Fruit fly (Drosophila melanogaster) Kc167 (cell line): Measurements from ENCODE around the gene CG31199.

Experiments used
- Myc ChIP-seq: fragments of >200 bp; optimal IDR thresholded peaks from 2 replicates; lab custom pipeline; 2017; ENCODE audit warnings: missing external identifiers
- Sin3A ChIP-seq: fragments of >200 bp; optimal IDR thresholded peaks from 2 replicates; lab custom pipeline; 2018; ENCODE audit warnings: missing external identifiers
- h ChIP-seq: fragments of >200 bp; optimal IDR thresholded peaks from 3 replicates; lab custom pipeline; 2018; ENCODE audit warnings: missing external identifiers
- insv ChIP-seq: fragments of >200 bp; optimal IDR thresholded peaks from 3 replicates; lab custom pipeline; 2018; ENCODE audit warnings: missing external identifiers
- psq ChIP-seq: fragments of >200 bp; optimal IDR thresholded peaks from 2 replicates; lab custom pipeline; 2017; ENCODE audit warnings: missing external identifiers
- ttk ChIP-seq: sonication (Bioruptor generic); optimal IDR thresholded peaks from 2 replicates; lab custom pipeline; 2017; ENCODE audit warnings: missing external identifiers

Gene CG31199

DNA sequence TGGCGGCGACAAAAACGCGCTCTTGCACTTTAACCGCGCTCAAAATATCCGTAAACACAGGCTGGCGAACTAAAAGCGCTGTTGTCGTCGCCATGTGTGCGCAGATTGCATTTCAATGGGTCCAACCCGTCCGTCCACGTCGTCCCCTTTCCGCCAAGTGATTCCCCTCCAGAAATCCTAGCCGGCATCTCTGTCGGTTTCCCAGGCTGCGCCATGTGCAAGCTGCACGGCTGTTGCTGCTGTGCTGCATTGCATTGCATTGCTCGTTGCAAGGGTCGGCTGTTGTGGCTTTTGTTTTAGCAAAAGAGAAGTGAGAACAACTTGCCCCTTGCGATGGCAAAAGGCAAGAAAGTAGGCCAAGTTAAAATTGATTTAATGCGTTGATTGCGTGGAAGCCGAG is 30.5 kb upstream of the CG31199 start:
- TF ChIP-seq Myc (lab: Kevin White, UChicago) = no peak
- no peak for TF ChIP-seq h (lab: Kevin White, UChicago)
- no peak for TF ChIP-seq Sin3A (lab: Kevin White, UChicago)
- no peak for TF ChIP-seq insv
- no peak for TF ChIP-seq ttk
- TF ChIP-seq psq (lab: Kevin White, UChicago) = no peak

DNA sequence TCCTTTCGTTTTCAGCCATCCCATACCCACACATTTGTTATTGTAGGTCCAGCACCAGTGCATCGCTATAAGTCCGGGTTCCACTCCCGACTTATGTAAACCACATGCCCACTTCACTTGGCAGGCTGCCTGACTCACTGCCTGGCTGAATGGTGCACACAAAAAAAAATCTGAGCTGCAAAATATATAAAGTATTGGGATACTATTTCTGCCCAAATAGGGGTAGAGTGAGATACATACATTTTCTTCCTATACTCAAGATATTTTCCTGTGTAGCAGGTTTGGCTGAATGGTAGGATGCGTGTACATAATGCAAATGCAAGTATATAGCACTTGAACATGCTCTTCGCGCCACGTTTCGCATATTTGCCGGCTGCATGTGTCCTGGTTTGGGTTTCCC is 29.5 kb upstream of the CG31199 start:
- TF ChIP-seq h (lab: Kevin White, UChicago) (no peak), psq (lab: Kevin White, UChicago) (no peak), ttk (no peak), Myc (lab: Kevin White, UChicago) (no peak), Sin3A (lab: Kevin White, UChicago) (no peak)

DNA sequence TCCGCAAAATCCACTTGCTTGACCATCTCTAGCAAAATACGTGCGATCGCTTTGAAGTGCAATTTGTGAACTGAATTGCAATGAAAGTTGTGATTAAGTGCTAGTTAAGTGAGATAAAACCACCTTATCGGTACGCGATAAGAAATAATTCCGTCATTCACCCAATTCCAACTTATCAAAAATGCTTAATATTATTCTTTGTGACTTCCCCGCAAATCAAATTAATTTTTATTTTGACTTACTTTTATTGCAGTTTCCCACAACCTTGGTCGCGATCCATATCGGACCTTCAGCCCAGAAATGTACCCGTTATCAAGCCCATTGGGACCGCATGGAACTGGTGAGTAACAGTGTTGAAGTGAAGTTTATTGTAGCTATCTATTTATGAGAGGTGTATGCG is 28.9 kb upstream of the CG31199 start, which contains the start of gene Takl1:
Takl1 (minus strand) TSS at position 59 of the 400 bp plus-strand sequence.
- TF ChIP-seq Myc (lab: Kevin White, UChicago) = no peak
- no peak for TF ChIP-seq insv
- no peak for TF ChIP-seq ttk
- no peak for TF ChIP-seq psq (lab: Kevin White, UChicago)
- TF ChIP-seq Sin3A (lab: Kevin White, UChicago) = no peak
- TF ChIP-seq h (lab: Kevin White, UChicago) = no peak

- TF ChIP-seq psq (lab: Kevin White, UChicago) (no peak), ttk (no peak), insv (no peak), Myc (lab: Kevin White, UChicago) (no peak), Sin3A (lab: Kevin White, UChicago) (no peak), h (lab: Kevin White, UChicago) (no peak)
Observed at dm6 chr3R:20766156-20766486, 22.5 kb upstream of the CG31199 start.

DNA sequence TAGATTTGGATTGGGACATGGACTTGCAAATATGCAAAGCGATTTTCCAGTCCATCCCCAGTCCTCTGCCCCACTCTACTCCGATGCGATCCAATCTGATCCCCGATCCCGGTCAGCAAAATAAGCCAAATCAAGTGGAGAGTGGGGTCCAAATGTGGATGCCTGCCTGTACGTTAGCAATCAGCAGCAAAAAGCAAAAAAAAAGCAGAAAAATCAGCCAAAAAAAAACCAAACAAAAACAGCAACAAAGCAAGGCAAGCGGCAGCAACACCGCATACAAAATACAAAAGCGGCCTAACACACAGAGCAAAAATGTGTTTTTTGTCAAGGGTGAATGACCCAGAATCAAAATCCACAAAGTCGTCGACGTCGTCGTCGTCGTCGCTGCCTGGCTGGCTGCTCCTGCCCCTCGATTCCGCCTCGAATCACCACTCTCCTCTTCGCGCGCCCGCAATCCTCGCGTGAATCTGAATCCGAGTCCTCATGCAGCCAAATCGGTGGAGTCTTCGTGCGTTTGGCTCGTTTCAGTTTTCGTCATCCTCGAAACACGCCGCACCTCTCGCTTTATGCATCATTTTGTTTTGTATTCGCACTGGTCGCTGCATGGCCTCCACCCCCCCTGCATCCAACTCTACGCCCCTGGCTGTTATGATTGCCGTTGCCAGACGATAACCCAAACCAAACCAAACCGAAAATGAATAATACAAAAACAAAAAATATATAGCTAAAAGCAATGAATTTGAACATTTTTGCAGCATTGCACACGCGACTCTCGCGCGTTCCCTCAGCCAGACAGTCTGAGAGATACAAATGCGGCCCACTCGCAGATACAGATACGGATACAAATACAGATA is 21.9 kb upstream of the CG31199 start:
- no peak for TF ChIP-seq Myc (lab: Kevin White, UChicago)
- no peak for TF ChIP-seq insv
- TF ChIP-seq ttk = no peak
- no peak for TF ChIP-seq h (lab: Kevin White, UChicago)

DNA sequence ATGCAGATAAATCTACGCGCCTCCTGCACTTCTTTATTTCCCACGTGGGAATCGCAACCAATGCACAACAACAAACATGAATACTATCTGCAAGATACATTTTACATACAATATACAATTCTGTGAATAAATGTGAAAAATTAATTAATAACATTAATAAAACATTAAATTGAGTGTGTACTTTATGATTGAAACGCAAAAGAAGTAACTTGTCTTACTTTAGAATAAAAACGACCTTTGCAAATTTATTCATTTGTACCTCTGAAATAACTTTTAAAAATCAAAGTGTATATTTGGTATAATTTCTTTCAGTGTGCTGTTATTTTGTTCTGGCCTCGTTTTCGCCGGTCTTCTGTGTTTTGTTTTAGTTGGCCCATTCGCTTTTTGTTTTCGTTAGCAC is 20.4 kb upstream of the CG31199 start:
- TF ChIP-seq Sin3A (lab: Kevin White, UChicago) (no peak), psq (lab: Kevin White, UChicago) (no peak), insv (no peak), ttk (no peak), h (lab: Kevin White, UChicago) (no peak), Myc (lab: Kevin White, UChicago) (no peak)

DNA sequence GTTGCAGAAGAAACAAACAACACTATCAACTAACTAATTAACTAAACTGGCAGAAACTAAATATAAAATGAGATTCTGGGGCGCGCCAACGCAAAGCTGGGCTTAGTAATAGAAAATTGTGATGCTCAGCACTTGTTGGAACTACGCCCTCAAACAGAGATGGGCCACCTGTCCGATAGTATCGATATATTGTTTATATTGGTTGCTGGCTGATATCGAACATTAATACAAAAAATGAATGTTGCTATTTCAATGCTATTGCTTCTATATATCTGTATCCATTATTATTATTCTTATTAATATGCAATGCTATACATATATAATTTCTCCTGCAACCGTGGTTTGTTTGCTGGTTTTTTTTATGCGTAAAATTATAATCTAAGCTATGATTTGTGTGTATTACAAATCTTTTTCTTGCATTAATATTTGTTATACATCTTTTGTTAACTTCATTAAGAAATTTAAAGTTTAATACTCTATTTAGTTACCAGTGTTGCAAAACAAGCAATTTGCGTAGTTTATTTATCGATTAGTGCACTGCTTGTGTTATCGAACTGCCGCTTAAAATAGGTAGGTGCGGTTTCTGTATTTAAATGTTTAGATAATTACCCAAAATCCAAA is 18.6 kb upstream of the CG31199 start, which contains the start of gene CG31195:
CG31195 (minus strand) TSS at position 195 of the 621 bp plus-strand sequence.
- no peak for TF ChIP-seq h (lab: Kevin White, UChicago)
- TF ChIP-seq Sin3A (lab: Kevin White, UChicago) = no peak
- no peak for TF ChIP-seq psq (lab: Kevin White, UChicago)
- no peak for TF ChIP-seq ttk
- no peak for TF ChIP-seq insv
- TF ChIP-seq Myc (lab: Kevin White, UChicago) = no peak

dm6 chr3R:20756429-20756828 is 12.8 kb upstream of the CG31199 start, which contains the start of gene Syp:
Syp (plus strand) TSS chr3R:20756729.
- TF ChIP-seq Sin3A (lab: Kevin White, UChicago) (no peak), insv (no peak), Myc (lab: Kevin White, UChicago) (no peak), h (lab: Kevin White, UChicago) (no peak), ttk (no peak)

DNA sequence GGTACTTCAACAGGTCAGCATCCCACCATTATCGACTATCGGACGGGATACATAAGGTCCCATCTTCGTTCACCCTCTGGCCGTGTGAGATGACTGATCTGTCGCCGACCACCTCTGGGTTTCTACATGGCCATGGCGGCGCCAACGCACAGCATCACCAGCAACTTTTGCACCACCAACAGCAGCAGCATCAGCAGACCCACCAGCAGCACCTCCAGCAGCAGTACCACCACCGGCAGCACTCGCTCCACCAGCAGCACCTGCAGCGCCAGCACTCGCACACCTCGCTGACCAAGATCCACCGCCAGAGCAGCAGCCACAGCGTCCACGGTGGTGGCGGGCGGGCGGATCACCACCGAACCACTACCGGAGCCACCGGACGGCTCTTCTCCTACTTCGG is 11.3 kb upstream of the CG31199 start:
- TF ChIP-seq insv (no peak), psq (lab: Kevin White, UChicago) (no peak), h (lab: Kevin White, UChicago) (no peak)

DNA sequence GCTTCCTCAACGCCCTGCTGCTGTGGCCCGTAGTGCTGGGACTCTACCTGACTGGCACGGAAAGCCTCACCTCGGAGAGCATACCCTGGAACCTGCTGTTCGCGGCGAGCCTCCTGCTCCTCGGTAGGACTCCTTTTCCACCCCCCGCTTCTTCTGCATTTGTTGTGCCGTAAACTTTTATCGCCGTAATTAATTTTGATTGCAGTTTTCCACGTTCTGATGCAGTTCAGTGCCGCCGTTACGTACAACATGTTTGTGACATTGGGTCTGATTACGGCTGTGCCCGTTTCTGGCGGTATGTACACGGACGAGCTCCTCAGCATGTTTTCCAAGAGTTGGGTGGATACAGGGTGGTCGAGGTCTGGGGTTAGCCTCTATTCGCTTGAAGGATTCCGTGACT is 5.9 kb upstream of the CG31199 start:
- TF ChIP-seq psq (lab: Kevin White, UChicago) = no peak
- TF ChIP-seq h (lab: Kevin White, UChicago) = no peak
- TF ChIP-seq ttk = no peak
- no peak for TF ChIP-seq insv
- TF ChIP-seq Sin3A (lab: Kevin White, UChicago) = no peak
- no peak for TF ChIP-seq Myc (lab: Kevin White, UChicago)

- TF ChIP-seq psq (lab: Kevin White, UChicago) (no peak), h (lab: Kevin White, UChicago) (no peak), ttk (no peak), insv (no peak), Myc (lab: Kevin White, UChicago) (no peak)
Observed at dm6 chr3R:20748974-20749373, 5.3 kb upstream of the CG31199 start, which contains the start of gene Prosalpha4T1. Prosalpha4T1 (minus strand) TSS chr3R:20749074.

- TF ChIP-seq h (lab: Kevin White, UChicago) (no peak), ttk (no peak), psq (lab: Kevin White, UChicago) (no peak), insv (no peak), Myc (lab: Kevin White, UChicago) (no peak), Sin3A (lab: Kevin White, UChicago) (no peak)
Observed at dm6 chr3R:20745238-20745637, 1.6 kb upstream of the CG31199 start, which contains the start of gene CG31200. CG31200 (minus strand) TSS chr3R:20745338.
